Worm (Caenorhabditis elegans): ENCODE measurements around the gene ZK1320.11.

ZK1320.11 gene

DNA sequence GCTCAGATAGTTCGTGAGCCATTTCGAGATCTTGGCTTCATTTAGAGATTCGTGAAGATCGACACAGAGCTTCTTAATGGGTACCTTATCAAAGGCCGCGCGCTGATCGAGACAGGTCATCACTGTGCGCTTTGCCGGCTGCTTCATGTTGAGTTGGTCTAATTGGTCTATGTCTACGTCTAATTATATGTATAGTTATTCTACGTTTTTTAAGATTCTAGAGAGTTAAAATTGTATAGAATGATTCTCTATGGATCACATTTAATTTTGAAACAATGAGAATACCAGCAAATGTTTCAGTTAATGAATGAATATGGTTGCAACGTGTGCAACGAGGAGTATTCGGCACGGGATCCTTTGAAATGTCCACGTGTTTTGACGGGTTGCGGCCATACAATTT is 7.3 kb downstream of the ZK1320.11 start, which contains the start of gene arc-1:
Gene arc-1, plus strand, starts transcription at position 301 of the 400 bp plus-strand sequence.
- TF ChIP-seq aptf-3 (GFP tag; IDR thresholded peaks at IDR 0.05) = no peak
- TF ChIP-seq efl-1 (GFP tag; optimal IDR thresholded peaks at IDR 0.05) = no peak
- no peak for TF ChIP-seq lin-35 (GFP tag; optimal IDR thresholded peaks at IDR 0.05)
- TF ChIP-seq rcor-1 (GFP tag; IDR thresholded peaks at IDR 0.05) = no peak
- no peak for TF ChIP-seq ztf-22 (GFP tag; optimal IDR thresholded peaks at IDR 0.05)
- TF ChIP-seq ztf-25 (GFP tag; IDR thresholded peaks at IDR 0.05) = no peak

DNA sequence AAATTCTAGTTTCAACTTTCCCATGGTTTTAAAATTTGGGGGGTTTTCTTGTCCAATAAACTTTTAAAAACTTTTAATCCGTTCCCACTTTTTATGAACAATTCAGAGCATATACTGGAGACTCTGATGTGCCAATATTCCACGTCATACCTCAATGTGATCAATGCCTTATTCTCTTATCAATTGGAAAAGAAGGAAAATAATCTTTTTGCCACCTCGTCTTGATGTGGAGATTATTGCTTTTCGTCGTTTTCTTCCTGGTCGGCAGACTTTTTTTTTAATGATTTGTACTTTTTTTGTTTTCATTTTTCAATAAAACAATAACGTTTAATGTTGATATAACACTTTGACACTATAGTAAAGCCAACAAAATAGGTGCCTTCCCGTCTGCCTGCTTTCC is 10.0 kb downstream of the ZK1320.11 start:
- TF ChIP-seq nhr-80 (tag; optimal IDR thresholded peaks at IDR 0.05) (peak; percentile 66), ceh-79 (tag; optimal IDR thresholded peaks at IDR 0.05) (no peak), ZK185.1 (tag; optimal IDR thresholded peaks at IDR 0.05; ENCODE audit: poor library complexity, severe bottlenecking) (no peak), let-607 (tag; optimal IDR thresholded peaks at IDR 0.05) (peak in 1 of 2 experiments; percentile 22)

ce11 chrII:9679842-9680241 is 12.4 kb downstream of the ZK1320.11 start:
- no peak for TF ChIP-seq snpc-1.1 (tag; optimal IDR thresholded peaks at IDR 0.05; ENCODE audit: insufficient read depth)
- TF ChIP-seq lsl-1 (GFP tag; optimal IDR thresholded peaks at IDR 0.05) = no peak
- peak; percentile 61 for TF ChIP-seq hmg-1.2 (GFP tag; IDR thresholded peaks at IDR 0.05)

DNA sequence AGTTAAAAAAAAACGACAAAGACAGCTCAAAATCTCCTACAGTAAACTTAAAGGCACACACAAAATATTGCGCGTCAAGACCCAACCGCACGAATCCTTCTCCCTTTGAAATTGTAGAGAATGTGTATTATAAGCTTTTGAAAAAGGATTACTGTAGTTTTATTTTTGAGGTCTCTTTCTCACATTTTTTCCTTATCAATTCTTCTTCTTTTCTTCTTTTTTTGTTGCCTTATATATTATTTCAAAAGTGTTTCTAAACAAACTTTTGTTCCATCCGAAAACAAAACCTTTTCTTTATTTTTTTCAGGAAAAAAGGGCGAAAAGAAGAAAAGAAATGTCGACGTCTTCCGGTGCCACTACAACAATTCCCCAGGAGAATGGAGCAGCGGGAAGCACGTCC is 13.1 kb downstream of the ZK1320.11 start, which contains the start of gene ZK1320.13:
Gene ZK1320.13, plus strand, starts transcription at position 301 of the 400 bp plus-strand sequence.
- TF ChIP-seq Y67H2A.10 (GFP tag; conservative IDR thresholded peaks at IDR 0.05) (no peak), pbrm-1 (GFP tag; IDR thresholded peaks at IDR 0.05) (no peak), madf-10 (tag; optimal IDR thresholded peaks at IDR 0.05) (no peak), F23B12.7 (tag; optimal IDR thresholded peaks at IDR 0.05; ENCODE audit: insufficient read depth) (no peak)

ce11 chrII:9682044-9682443 is 14.6 kb downstream of the ZK1320.11 start:
- TF ChIP-seq nhr-27 (tag; optimal IDR thresholded peaks at IDR 0.05) (no peak), Y95B8A.8 (GFP tag; IDR thresholded peaks at IDR 0.05) (no peak), dox-1 (GFP tag; IDR thresholded peaks at IDR 0.05) (no peak), unc-130 (GFP tag; optimal IDR thresholded peaks at IDR 0.05) (no peak), Y56A3A.18 (GFP tag; IDR thresholded peaks at IDR 0.05) (no peak), athp-1 (tag; optimal IDR thresholded peaks at IDR 0.05) (no peak), ztf-25 (GFP tag; IDR thresholded peaks at IDR 0.05) (no peak), egl-44 (GFP tag; IDR thresholded peaks at IDR 0.05) (no peak), bed-1 (GFP tag; IDR thresholded peaks at IDR 0.05) (no peak), nhr-90 (tag; optimal IDR thresholded peaks at IDR 0.05) (no peak), F49E8.2 (tag; optimal IDR thresholded peaks at IDR 0.05; ENCODE audit: insufficient read depth) (no peak), attf-6 (GFP tag; IDR thresholded peaks at IDR 0.05) (no peak), sptf-2 (GFP tag; optimal IDR thresholded peaks at IDR 0.05) (no peak)

DNA sequence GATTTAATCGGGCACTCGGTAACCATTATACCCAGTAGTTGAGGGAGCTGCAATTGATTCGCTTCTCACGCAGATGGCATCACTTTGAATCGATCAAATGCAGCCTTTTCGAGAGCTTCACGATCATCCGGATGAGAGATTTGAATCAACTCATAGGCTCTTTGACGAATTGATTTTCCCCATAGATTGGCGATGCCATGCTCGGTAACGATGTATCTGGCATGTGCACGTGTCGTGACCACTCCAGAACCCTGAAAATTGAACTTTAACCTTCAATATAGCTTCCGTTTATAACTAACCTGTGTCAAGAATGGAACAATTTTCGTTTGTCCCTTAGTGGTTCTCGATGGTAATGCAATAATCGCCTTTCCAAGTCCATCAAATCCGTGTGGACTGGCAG is 16.8 kb downstream of the ZK1320.11 start:
- TF ChIP-seq T26A5.8 (tag; optimal IDR thresholded peaks at IDR 0.05) (no peak), chd-7 (tag; optimal IDR thresholded peaks at IDR 0.05) (no peak), ztf-3 (GFP tag; optimal IDR thresholded peaks at IDR 0.05) (no peak), lsy-27 (tag; optimal IDR thresholded peaks at IDR 0.05; ENCODE audit: borderline replicate concordance, insufficient read depth) (no peak), fkh-3 (tag; optimal IDR thresholded peaks at IDR 0.05) (no peak), egl-44 (GFP tag; IDR thresholded peaks at IDR 0.05) (no peak), tlf-1 (GFP tag; optimal IDR thresholded peaks at IDR 0.05) (no peak), snpc-3.4 (tag; optimal IDR thresholded peaks at IDR 0.05) (no peak)
